Worm (Caenorhabditis elegans) whole organism, midembryonic: ENCODE measurements around the gene F56C9.3.

Experiments
- T22C8.4 ChIP-seq: fragments of 200-800 bp; sonication (Bioruptor generic); IDR thresholded peaks from 2 replicates; pipeline ENCODE4 v1.3.6; 2022; ENCODE audit warnings: missing genetic modification characterization, missing compliant biosample characterization
- cog-1 ChIP-seq: sonication (generic microtip); optimal IDR thresholded peaks from 2 replicates; lab custom pipeline; 2016; ENCODE audit warnings: missing genetic modification characterization, missing compliant biosample characterization
- flt-1 ChIP-seq: fragments of 200-800 bp; sonication (Bioruptor generic); IDR thresholded peaks from 2 replicates; pipeline ENCODE4 v1.3.6; 2022; ENCODE audit warnings: missing genetic modification characterization, missing compliant biosample characterization
- ref-1 ChIP-seq: fragments of 200-800 bp; sonication (Bioruptor generic); conservative IDR thresholded peaks from 2 replicates; pipeline ENCODE4 v1.3.6; 2022; ENCODE audit warnings: missing genetic modification reagents, missing genetic modification characterization, missing compliant biosample characterization
- tab-1 ChIP-seq: fragments of 200-800 bp; sonication (Bioruptor generic); IDR thresholded peaks from 2 replicates; pipeline ENCODE4 v1.3.6; 2022; ENCODE audit warnings: missing genetic modification characterization, missing compliant biosample characterization
- ztf-23 ChIP-seq: fragments of 200-800 bp; sonication (Bioruptor generic); IDR thresholded peaks from 2 replicates; pipeline ENCODE4 v1.3.6; 2022; ENCODE audit warnings: missing genetic modification reagents, missing genetic modification characterization, missing compliant biosample characterization
- ztf-29 ChIP-seq: fragments of 200-800 bp; sonication (Bioruptor generic); IDR thresholded peaks from 2 replicates; pipeline ENCODE4 v1.3.6; 2022; ENCODE audit warnings: missing genetic modification reagents, missing genetic modification characterization, missing compliant biosample characterization

DNA sequence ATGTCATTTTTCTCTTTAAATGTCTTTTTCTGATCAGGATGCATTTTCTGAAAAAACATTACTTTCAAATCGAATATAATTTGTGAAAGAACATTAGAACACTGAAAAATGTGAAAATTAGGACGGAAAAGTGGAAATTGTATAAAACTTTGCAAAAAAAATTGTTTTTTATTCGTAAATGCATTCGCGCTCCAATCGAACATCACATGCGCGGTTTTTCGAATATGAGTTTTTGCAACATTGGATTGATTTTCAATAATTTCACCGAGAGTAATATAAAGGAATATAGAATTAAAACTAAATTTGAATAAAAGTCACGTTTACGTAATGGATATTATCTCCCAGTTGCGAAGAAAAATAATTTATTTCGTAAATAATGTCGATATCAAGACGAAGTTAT, 33.9 kb upstream of the F56C9.3 start, which contains the start of the genes spot-1 and B0361.11:
- TF ChIP-seq ztf-29 (no peak), flt-1 (GFP tag; lab: Robert Waterston, UW) (no peak), ztf-23 (GFP tag; lab: Robert Waterston, UW) (no peak), tab-1 (GFP tag; lab: Robert Waterston, UW) (no peak), cog-1 (tag; lab: Kevin White, UChicago) (no peak), T22C8.4 (GFP tag; lab: Robert Waterston, UW) (no peak), ref-1 (GFP tag; lab: Robert Waterston, UW) (no peak)
